Worm (Caenorhabditis elegans) whole organism, L3 larva: ENCODE results near the gene bath-42.

ENCODE experiments used
- ZK546.5 ChIP-seq: sonication (generic microtip); optimal IDR thresholded peaks from 2 replicates; lab custom pipeline; 2017; ENCODE audit warnings: missing biosample characterization, missing genetic modification characterization
- ceh-82 ChIP-seq: fragments of 150-350 bp; optimal IDR thresholded peaks from 2 replicates; lab custom pipeline; 2014; ENCODE audit warnings: missing biosample characterization, missing genetic modification characterization
- fkh-10 ChIP-seq: sonication (generic microtip); optimal IDR thresholded peaks from 2 replicates; lab custom pipeline; 2017; ENCODE audit warnings: missing biosample characterization, missing genetic modification reagents, missing genetic modification characterization
- skn-1 ChIP-seq: fragments of 150-350 bp; optimal IDR thresholded peaks from 2 replicates; lab custom pipeline; 2014; ENCODE audit warnings: missing biosample characterization, missing genetic modification characterization
- snpc-4 ChIP-seq: fragments of 150-350 bp; optimal IDR thresholded peaks from 2 replicates; lab custom pipeline; 2014; ENCODE audit warnings: missing biosample characterization, missing genetic modification characterization
- unc-62 ChIP-seq: fragments of 150-350 bp; sonication (generic microtip); optimal IDR thresholded peaks from 4 replicates; lab custom pipeline; 2014; ENCODE audit warnings: missing biosample characterization, missing genetic modification reagents, missing genetic modification characterization
- ztf-4 ChIP-seq: fragments of 150-350 bp; optimal IDR thresholded peaks from 2 replicates; lab custom pipeline; 2014; ENCODE audit warnings: missing biosample characterization, missing genetic modification characterization

DNA sequence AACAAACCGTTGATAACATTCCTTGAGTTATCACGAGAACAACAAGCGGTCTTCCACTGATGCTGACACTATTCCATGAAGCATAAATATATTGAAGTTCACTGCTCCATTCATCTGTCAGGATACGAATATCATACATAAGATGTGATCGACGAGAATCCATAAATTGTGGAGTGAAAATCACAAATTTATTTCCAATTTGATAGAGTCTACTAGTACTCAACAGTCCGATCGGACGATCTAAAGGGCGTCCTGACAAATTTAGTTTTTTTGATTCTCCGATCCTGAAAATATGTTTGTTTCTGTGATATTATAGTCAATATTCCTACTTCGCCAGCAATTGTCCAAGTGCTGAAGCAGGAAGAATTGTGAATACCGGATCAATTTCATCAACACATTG lies 21.0 kb downstream of the bath-42 start:
- TF ChIP-seq fkh-10 (no peak), skn-1 (tag; lab: Kevin White, UChicago) (no peak), snpc-4 (tag; lab: Kevin White, UChicago) (no peak), ZK546.5 (tag; lab: Kevin White, UChicago) (no peak), ceh-82 (tag; lab: Kevin White, UChicago) (no peak), unc-62 (GFP tag; lab: Kevin White, UChicago) (no peak), ztf-4 (tag; lab: Kevin White, UChicago) (no peak)
